Fruit fly (Drosophila melanogaster) whole organism, embryonic: ENCODE measurements around the gene DNaseII.

Source experiments
- Atf-2 ChIP-seq: fragments of 200-800 bp; sonication (Bioruptor generic); optimal IDR thresholded peaks from 2 replicates; lab custom pipeline; 2016; ENCODE audit warnings: missing biosample characterization, missing genetic modification characterization
- BEAF-32 ChIP-seq: fragments of 200-800 bp; sonication (Bioruptor generic); optimal IDR thresholded peaks from 3 replicates; lab custom pipeline; 2017; ENCODE audit warnings: missing biosample characterization, missing genetic modification characterization, mild to moderate bottlenecking, moderate library complexity, missing genetic modification reagents
- CG10321 ChIP-seq: fragments of 200-800 bp; sonication (Bioruptor generic); IDR thresholded peaks from 2 replicates; pipeline ENCODE4 v1.3.6; 2022; ENCODE audit warnings: missing biosample characterization, missing genetic modification characterization
- CG11695 ChIP-seq: fragments of 200-800 bp; sonication (Bioruptor generic); IDR thresholded peaks from 3 replicates; pipeline ENCODE4 v1.3.6; 2022; ENCODE audit warnings: missing biosample characterization, missing genetic modification characterization
- CG13775 ChIP-seq: fragments of 200-800 bp; sonication (Bioruptor generic); optimal IDR thresholded peaks from 3 replicates; lab custom pipeline; 2017; ENCODE audit warnings: missing biosample characterization, mild to moderate bottlenecking, missing genetic modification characterization
- CG14014 ChIP-seq: fragments of 200-800 bp; sonication (Bioruptor generic); IDR thresholded peaks from 2 replicates; pipeline ENCODE4 v1.3.6; 2022; ENCODE audit warnings: missing biosample characterization, missing genetic modification characterization
- CG15514 ChIP-seq: fragments of 200-800 bp; sonication (Bioruptor generic); optimal IDR thresholded peaks from 3 replicates; lab custom pipeline; 2017; ENCODE audit warnings: missing biosample characterization, missing genetic modification characterization, mild to moderate bottlenecking, moderate library complexity, missing genetic modification reagents
- CG15696 ChIP-seq: fragments of 200-800 bp; sonication (Bioruptor generic); optimal IDR thresholded peaks from 2 replicates; lab custom pipeline; 2019; ENCODE audit warnings: missing biosample characterization, mild to moderate bottlenecking, missing genetic modification characterization, moderate library complexity
- CG1602 ChIP-seq: fragments of 200-800 bp; sonication (Bioruptor generic); optimal IDR thresholded peaks from 3 replicates; lab custom pipeline; 2016; ENCODE audit warnings: missing biosample characterization, missing genetic modification characterization
- CG16779 ChIP-seq: fragments of 200-800 bp; sonication (Bioruptor generic); IDR thresholded peaks from 2 replicates; pipeline ENCODE4 v1.3.6; 2022; ENCODE audit warnings: missing biosample characterization, missing genetic modification characterization
- CG17328 ChIP-seq: fragments of 200-800 bp; sonication (Bioruptor generic); IDR thresholded peaks from 2 replicates; pipeline ENCODE4 v1.3.6; 2022; ENCODE audit warnings: missing biosample characterization, missing genetic modification characterization
- CG4707 ChIP-seq: fragments of 200-800 bp; sonication (Bioruptor generic); optimal IDR thresholded peaks from 2 replicates; lab custom pipeline; 2018; ENCODE audit warnings: missing biosample characterization, mild to moderate bottlenecking, missing genetic modification characterization, moderate library complexity
- CG8359 ChIP-seq: fragments of 200-800 bp; sonication (Bioruptor generic); optimal IDR thresholded peaks from 2 replicates; lab custom pipeline; 2017; ENCODE audit warnings: missing biosample characterization, mild to moderate bottlenecking, missing genetic modification characterization, borderline replicate concordance
- CG8388 ChIP-seq: fragments of 200-800 bp; sonication (Bioruptor generic); optimal IDR thresholded peaks from 2 replicates; lab custom pipeline; 2019; ENCODE audit warnings: missing biosample characterization, mild to moderate bottlenecking, missing genetic modification characterization, moderate library complexity
- CG8944 ChIP-seq: fragments of 200-800 bp; sonication (Bioruptor generic); optimal IDR thresholded peaks from 3 replicates; lab custom pipeline; 2016; ENCODE audit warnings: missing biosample characterization, missing genetic modification characterization
- Chrac-16 ChIP-seq: fragments of 200-800 bp; sonication (Bioruptor generic); optimal IDR thresholded peaks from 3 replicates; lab custom pipeline; 2016; ENCODE audit warnings: missing biosample characterization, missing genetic modification characterization
- Dfd ChIP-seq, 2 experiments: fragments of >200 bp; optimal IDR thresholded peaks; 2 replicates each; lab custom pipeline; 2017; ENCODE audit warnings: missing biosample characterization in 2 of 2, missing genetic modification characterization in 2 of 2
- GATAe ChIP-seq: fragments of 200-800 bp; sonication (Bioruptor generic); conservative IDR thresholded peaks from 2 replicates; pipeline ENCODE4 v1.3.6; 2022; ENCODE audit warnings: missing biosample characterization, missing genetic modification characterization
- Gsc ChIP-seq: fragments of 200-800 bp; sonication (Bioruptor generic); IDR thresholded peaks from 2 replicates; pipeline ENCODE4 v1.3.6; 2022; ENCODE audit warnings: missing biosample characterization, missing genetic modification characterization
- H15 ChIP-seq: fragments of 200-800 bp; sonication (Bioruptor generic); IDR thresholded peaks from 3 replicates; pipeline ENCODE4 v1.3.6; 2022; ENCODE audit warnings: missing biosample characterization, missing genetic modification characterization
- Hand ChIP-seq: fragments of 200-800 bp; sonication (Bioruptor generic); optimal IDR thresholded peaks from 2 replicates; lab custom pipeline; 2017; ENCODE audit warnings: mild to moderate bottlenecking, missing biosample characterization, missing genetic modification reagents, missing genetic modification characterization
- Lim3 ChIP-seq: fragments of 200-800 bp; sonication (Bioruptor generic); IDR thresholded peaks from 2 replicates; pipeline ENCODE4 v1.3.6; 2022; ENCODE audit warnings: missing biosample characterization, missing genetic modification characterization
- MESR4 ChIP-seq: fragments of 200-800 bp; sonication (Bioruptor generic); optimal IDR thresholded peaks from 2 replicates; lab custom pipeline; 2018; ENCODE audit warnings: missing biosample characterization, mild to moderate bottlenecking, missing genetic modification characterization, moderate library complexity
- Mes4 ChIP-seq: fragments of 200-800 bp; sonication (Bioruptor generic); optimal IDR thresholded peaks from 2 replicates; lab custom pipeline; 2016; ENCODE audit warnings: missing biosample characterization, missing genetic modification characterization
- NC2α ChIP-seq: fragments of 200-800 bp; sonication (Bioruptor generic); optimal IDR thresholded peaks from 2 replicates; lab custom pipeline; 2016; ENCODE audit warnings: missing biosample characterization, missing genetic modification characterization
- NFAT ChIP-seq: fragments of 200-800 bp; sonication (Bioruptor generic); IDR thresholded peaks from 2 replicates; pipeline ENCODE4 v1.3.6; 2022; ENCODE audit warnings: missing biosample characterization, missing genetic modification characterization
- Nf-YC ChIP-seq: fragments of 200-800 bp; optimal IDR thresholded peaks from 3 replicates; lab custom pipeline; 2019; ENCODE audit warnings: missing biosample characterization, mild to moderate bottlenecking, missing genetic modification characterization, moderate library complexity
- Rfx ChIP-seq: fragments of 200-800 bp; sonication (Bioruptor generic); IDR thresholded peaks from 2 replicates; pipeline ENCODE4 v1.3.6; 2022; ENCODE audit warnings: missing biosample characterization, missing genetic modification characterization
- Sin3A ChIP-seq: fragments of >200 bp; optimal IDR thresholded peaks from 2 replicates; lab custom pipeline; 2018
- Six4 ChIP-seq: fragments of 200-800 bp; sonication (Bioruptor generic); optimal IDR thresholded peaks from 2 replicates; lab custom pipeline; 2016; ENCODE audit warnings: missing biosample characterization, missing genetic modification characterization
- ab ChIP-seq: fragments of 200-800 bp; sonication (Bioruptor generic); optimal IDR thresholded peaks from 2 replicates; lab custom pipeline; 2016; ENCODE audit warnings: missing biosample characterization, missing genetic modification characterization
- bowl ChIP-seq: fragments of 200-800 bp; sonication (Bioruptor generic); IDR thresholded peaks from 2 replicates; pipeline ENCODE4 v1.3.6; 2022; ENCODE audit warnings: missing biosample characterization, missing genetic modification characterization
- cas ChIP-seq: fragments of 200-800 bp; sonication (Bioruptor generic); IDR thresholded peaks from 2 replicates; pipeline ENCODE4 v1.3.6; 2022; ENCODE audit warnings: missing biosample characterization, missing genetic modification characterization
- crc ChIP-seq: fragments of 200-800 bp; sonication (Bioruptor generic); optimal IDR thresholded peaks from 2 replicates; lab custom pipeline; 2016; ENCODE audit warnings: missing biosample characterization, missing genetic modification characterization
- crol ChIP-seq: fragments of 200-800 bp; sonication (Bioruptor generic); IDR thresholded peaks from 2 replicates; pipeline ENCODE4 v1.3.6; 2022; ENCODE audit warnings: missing biosample characterization, missing genetic modification characterization
- dmrt11E ChIP-seq: fragments of 200-800 bp; sonication (Bioruptor generic); optimal IDR thresholded peaks from 3 replicates; lab custom pipeline; 2018; ENCODE audit warnings: missing biosample characterization, mild to moderate bottlenecking, missing genetic modification characterization, moderate library complexity
- dysf ChIP-seq: fragments of 200-800 bp; sonication (Bioruptor generic); IDR thresholded peaks from 3 replicates; pipeline ENCODE4 v1.3.6; 2022; ENCODE audit warnings: missing biosample characterization, missing genetic modification characterization
- emc ChIP-seq: fragments of 200-800 bp; sonication (Bioruptor generic); optimal IDR thresholded peaks from 2 replicates; lab custom pipeline; 2016; ENCODE audit warnings: missing biosample characterization, missing genetic modification characterization
- fd3F ChIP-seq: fragments of 200-800 bp; sonication (Bioruptor generic); optimal IDR thresholded peaks from 2 replicates; lab custom pipeline; 2018; ENCODE audit warnings: missing biosample characterization, mild to moderate bottlenecking, missing genetic modification characterization, moderate library complexity
- fd64A ChIP-seq: fragments of 200-800 bp; sonication (Bioruptor generic); optimal IDR thresholded peaks from 3 replicates; lab custom pipeline; 2018; ENCODE audit warnings: missing biosample characterization, mild to moderate bottlenecking, missing genetic modification characterization
- fd96Cb ChIP-seq: fragments of 200-800 bp; sonication (Bioruptor generic); optimal IDR thresholded peaks from 2 replicates; lab custom pipeline; 2018; ENCODE audit warnings: missing biosample characterization, mild to moderate bottlenecking, missing genetic modification characterization, moderate library complexity
- ftz-f1 ChIP-seq: fragments of 200-800 bp; sonication (Bioruptor generic); optimal IDR thresholded peaks from 2 replicates; lab custom pipeline; 2016; ENCODE audit warnings: missing biosample characterization, missing genetic modification characterization
- fu2 ChIP-seq: fragments of 200-800 bp; sonication (Bioruptor generic); optimal IDR thresholded peaks from 2 replicates; lab custom pipeline; 2016; ENCODE audit warnings: missing biosample characterization, missing genetic modification characterization
- gem ChIP-seq: fragments of 200-800 bp; sonication (Bioruptor generic); optimal IDR thresholded peaks from 2 replicates; lab custom pipeline; 2019; ENCODE audit warnings: missing biosample characterization, mild to moderate bottlenecking, missing genetic modification characterization, moderate library complexity
- insv ChIP-seq, 2 experiments: fragments of 200-800 bp; sonication (Bioruptor generic); optimal IDR thresholded peaks; 3 replicates each; lab custom pipeline; 2016 to 2018; ENCODE audit warnings: missing biosample characterization in 2 of 2, missing genetic modification characterization in 2 of 2
- kah ChIP-seq: fragments of 200-800 bp; sonication (Bioruptor generic); optimal IDR thresholded peaks from 2 replicates; lab custom pipeline; 2018; ENCODE audit warnings: missing biosample characterization, mild to moderate bottlenecking, missing genetic modification characterization
- kni ChIP-seq: fragments of 200-800 bp; sonication (Bioruptor generic); optimal IDR thresholded peaks from 3 replicates; lab custom pipeline; 2017; ENCODE audit warnings: mild to moderate bottlenecking, missing biosample characterization, missing genetic modification reagents, missing genetic modification characterization
- lbe ChIP-seq: fragments of 200-800 bp; sonication (Bioruptor generic); optimal IDR thresholded peaks from 2 replicates; lab custom pipeline; 2016; ENCODE audit warnings: missing biosample characterization, mild to moderate bottlenecking, missing genetic modification characterization
- pita ChIP-seq: fragments of 200-800 bp; sonication (Bioruptor generic); optimal IDR thresholded peaks from 2 replicates; lab custom pipeline; 2017; ENCODE audit warnings: missing biosample characterization, mild to moderate bottlenecking, missing genetic modification characterization
- sima ChIP-seq: fragments of 200-800 bp; sonication (Bioruptor generic); optimal IDR thresholded peaks from 2 replicates; lab custom pipeline; 2016; ENCODE audit warnings: missing biosample characterization, missing genetic modification characterization
- slp2 ChIP-seq: fragments of 200-800 bp; sonication (Bioruptor generic); optimal IDR thresholded peaks from 2 replicates; lab custom pipeline; 2016; ENCODE audit warnings: missing biosample characterization, missing genetic modification characterization
- tx ChIP-seq: fragments of 200-800 bp; sonication (Bioruptor generic); optimal IDR thresholded peaks from 2 replicates; lab custom pipeline; 2016; ENCODE audit warnings: missing biosample characterization, missing genetic modification characterization
- yki ChIP-seq: fragments of >200 bp; optimal IDR thresholded peaks from 3 replicates; lab custom pipeline; 2018

Gene DNaseII

dm6 chr3R:18021261-18021679 lies 2.1 kb downstream of the DNaseII start, which contains the start of gene CG7785 (continued):
- TF ChIP-seq H15 (GFP tag; lab: Robert Waterston, UW) (no peak), crc (GFP tag; lab: Kevin White, UChicago) (no peak), CG15514 (GFP tag; lab: Kevin White, UChicago) (peak; percentile 43), Chrac-16 (peak; percentile 74), CG8944 (GFP tag; lab: Kevin White, UChicago) (peak; percentile 21), CG15696 (tag; lab: Kevin White, UChicago) (peak; percentile 72), GATAe (GFP tag; lab: Robert Waterston, UW) (no peak), fd64A (no peak), CG1602 (GFP tag; lab: Kevin White, UChicago) (peak; percentile 50), CG11695 (no peak), dysf (peak; percentile 56; the same call in 2 of the 3 replicates), Mes4 (peak; percentile 46), Rfx (GFP tag; lab: Robert Waterston, UW) (peak; percentile 58; the same call in 1 of the 2 replicates), pita (GFP tag; lab: Kevin White, UChicago) (peak; percentile 41), ab (GFP tag; lab: Kevin White, UChicago) (no peak), NC2α (GFP tag; lab: Kevin White, UChicago) (no peak), CG16779 (GFP tag; lab: Robert Waterston, UW) (no peak), yki (lab: Kevin White, UChicago) (peak; percentile 41), slp2 (GFP tag; lab: Kevin White, UChicago) (peak; percentile 34), tx (GFP tag; lab: Kevin White, UChicago) (no peak), Six4 (GFP tag; lab: Kevin White, UChicago) (peak; percentile 27), CG4707 (GFP tag; lab: Kevin White, UChicago) (no peak), bowl (GFP tag; lab: Robert Waterston, UW) (no peak), fd96Cb (tag; lab: Kevin White, UChicago) (no peak), BEAF-32 (GFP tag; lab: Kevin White, UChicago) (peak; percentile 20), fu2 (peak; percentile 17), Gsc (GFP tag; lab: Robert Waterston, UW) (no peak), Atf-2 (GFP tag; lab: Kevin White, UChicago) (peak; percentile 61), gem (tag; lab: Kevin White, UChicago) (peak; percentile 70), kni (GFP tag; lab: Kevin White, UChicago) (no peak), lbe (no peak), fd3F (GFP tag; lab: Kevin White, UChicago) (peak; percentile 48), Sin3A (peak; percentile 24), CG8388 (GFP tag; lab: Kevin White, UChicago) (peak; percentile 36), CG8359 (GFP tag; lab: Kevin White, UChicago) (no peak), Hand (GFP tag; lab: Kevin White, UChicago) (no peak), insv (GFP tag; optimal IDR thresholded peaks at IDR 0.05; lab: Kevin White, UChicago) (peak in 1 of 2 experiments; percentile 62), Nf-YC (tag; lab: Kevin White, UChicago) (no peak), Lim3 (GFP tag; lab: Robert Waterston, UW) (no peak), cas (GFP tag; lab: Robert Waterston, UW) (no peak), CG14014 (peak; percentile 45; the same call in 1 of the 2 replicates), kah (GFP tag; lab: Kevin White, UChicago) (no peak), CG10321 (GFP tag; lab: Robert Waterston, UW) (no peak), dmrt11E (tag; lab: Kevin White, UChicago) (peak; percentile 63), sima (no peak), ftz-f1 (GFP tag; lab: Kevin White, UChicago) (no peak), Dfd (GFP tag; optimal IDR thresholded peaks at IDR 0.05; lab: Kevin White, UChicago) (no peak), NFAT (GFP tag; lab: Robert Waterston, UW) (no peak), MESR4 (GFP tag; lab: Kevin White, UChicago) (no peak), CG13775 (peak; percentile 59), emc (no peak), CG17328 (GFP tag; lab: Robert Waterston, UW) (no peak), crol (no peak)
